Fruit fly (Drosophila melanogaster) Kc167 (cell line): Measurements from ENCODE around the gene MRP.

Experiments
- Myc ChIP-seq: fragments of >200 bp; optimal IDR thresholded peaks from 2 replicates; lab custom pipeline; 2017; ENCODE audit warnings: missing external identifiers
- psq ChIP-seq: fragments of >200 bp; optimal IDR thresholded peaks from 2 replicates; lab custom pipeline; 2017; ENCODE audit warnings: missing external identifiers

DNA sequence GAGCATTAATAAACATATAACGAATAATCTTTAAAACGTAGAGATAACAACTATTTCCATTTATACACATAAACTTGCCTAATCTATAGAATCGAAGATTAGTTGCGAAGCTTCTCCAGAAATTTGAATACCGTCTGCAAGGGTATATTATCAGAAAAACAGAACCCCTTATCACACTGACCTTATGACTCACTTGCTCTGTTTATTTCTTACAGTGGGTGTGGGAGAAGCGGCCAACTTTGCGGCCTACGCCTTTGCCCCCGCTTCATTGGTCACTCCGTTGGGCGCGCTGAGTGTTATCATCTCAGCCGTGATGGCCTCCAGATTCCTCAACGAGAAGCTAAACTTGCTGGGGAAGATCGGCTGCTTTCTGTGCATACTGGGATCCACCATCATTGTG is 13.5 kb upstream of the MRP start:
- no peak for TF ChIP-seq Myc
- no peak for TF ChIP-seq psq (lab: Kevin White, UChicago)
